Fruit fly (Drosophila melanogaster): Measurements from ENCODE around the gene CG33658.

CG33658 gene

dm6 chr3R:24799503-24799902, 41.5 kb downstream of the CG33658 start, which contains the start of gene Ude:
TSS of gene Ude (minus strand) at chr3R:24799668.
- TF ChIP-seq CG14655 (GFP tag; optimal IDR thresholded peaks at IDR 0.05): no peak
- no peak for TF ChIP-seq rn (GFP tag; IDR thresholded peaks at IDR 0.05)
- no peak for TF ChIP-seq CG9948 (tag; optimal IDR thresholded peaks at IDR 0.05)
- TF ChIP-seq Pif1A (GFP tag; optimal IDR thresholded peaks at IDR 0.05): no peak
- TF ChIP-seq CG17806 (tag; optimal IDR thresholded peaks at IDR 0.05): no peak
- TF ChIP-seq CG32121 (GFP tag; IDR thresholded peaks at IDR 0.05): no peak
- no peak for TF ChIP-seq Snoo (tag; optimal IDR thresholded peaks at IDR 0.05)

dm6 chr3R:24798595-24798994, 42.4 kb downstream of the CG33658 start:
- TF ChIP-seq CG4496 (GFP tag; IDR thresholded peaks at IDR 0.05) (0 out of 3 replicates have a peak, but pooled peaks have one; percentile 24), CG17806 (tag; optimal IDR thresholded peaks at IDR 0.05) (no peak)

All from whole organism, pupa.